Fruit fly (Drosophila melanogaster) whole organism, embryonic: ENCODE results near the gene plum.

Experiments
- CG10267 ChIP-seq: fragments of 200-800 bp; sonication (Bioruptor generic); optimal IDR thresholded peaks from 2 replicates; lab custom pipeline; 2018; ENCODE audit warnings: missing biosample characterization, mild to moderate bottlenecking, missing genetic modification characterization, moderate library complexity
- CG10431 ChIP-seq: fragments of 200-800 bp; sonication (Bioruptor generic); optimal IDR thresholded peaks from 3 replicates; lab custom pipeline; 2018; ENCODE audit warnings: missing biosample characterization, mild to moderate bottlenecking, missing genetic modification characterization
- CG13123 ChIP-seq: fragments of 200-800 bp; sonication (Bioruptor generic); optimal IDR thresholded peaks from 2 replicates; lab custom pipeline; 2016; ENCODE audit warnings: missing biosample characterization, missing genetic modification characterization
- CG1529 ChIP-seq: fragments of 200-800 bp; sonication (Bioruptor generic); optimal IDR thresholded peaks from 3 replicates; lab custom pipeline; 2018; ENCODE audit warnings: missing biosample characterization, missing genetic modification characterization
- CG1647 ChIP-seq: fragments of 200-800 bp; sonication (Bioruptor generic); optimal IDR thresholded peaks from 3 replicates; lab custom pipeline; 2016; ENCODE audit warnings: missing biosample characterization, missing genetic modification characterization
- CG16815 ChIP-seq: fragments of 200-800 bp; sonication (Bioruptor generic); optimal IDR thresholded peaks from 3 replicates; lab custom pipeline; 2017; ENCODE audit warnings: missing biosample characterization, mild to moderate bottlenecking, missing genetic modification characterization
- CG17912 ChIP-seq: fragments of 200-800 bp; sonication (Bioruptor generic); optimal IDR thresholded peaks from 2 replicates; lab custom pipeline; 2018; ENCODE audit warnings: missing biosample characterization, mild to moderate bottlenecking, missing genetic modification characterization
- CG2875 ChIP-seq: fragments of 200-800 bp; sonication (Bioruptor generic); optimal IDR thresholded peaks from 2 replicates; lab custom pipeline; 2017; ENCODE audit warnings: missing biosample characterization, mild to moderate bottlenecking, missing genetic modification characterization, missing genetic modification reagents
- CG31224 ChIP-seq: fragments of 200-800 bp; sonication (Bioruptor generic); IDR thresholded peaks from 2 replicates; pipeline ENCODE4 v1.3.6; 2022; ENCODE audit warnings: missing biosample characterization, missing genetic modification characterization
- CG3281 ChIP-seq: fragments of 200-800 bp; sonication (Bioruptor generic); optimal IDR thresholded peaks from 3 replicates; lab custom pipeline; 2017; ENCODE audit warnings: missing biosample characterization, mild to moderate bottlenecking, missing genetic modification characterization
- CG33213 ChIP-seq: fragments of 200-800 bp; sonication (Bioruptor generic); optimal IDR thresholded peaks from 3 replicates; lab custom pipeline; 2016; ENCODE audit warnings: missing biosample characterization, missing genetic modification characterization
- CG34422 ChIP-seq: fragments of 200-800 bp; sonication (Bioruptor generic); IDR thresholded peaks from 3 replicates; pipeline ENCODE4 v1.3.6; 2022; ENCODE audit warnings: missing biosample characterization, missing genetic modification characterization
- CG43689 ChIP-seq: fragments of 200-800 bp; sonication (Bioruptor generic); IDR thresholded peaks from 2 replicates; pipeline ENCODE4 v1.3.6; 2022; ENCODE audit warnings: missing biosample characterization, missing genetic modification characterization
- CG4404 ChIP-seq: fragments of 200-800 bp; sonication (Bioruptor generic); IDR thresholded peaks from 2 replicates; pipeline ENCODE4 v1.3.6; 2022; ENCODE audit warnings: missing biosample characterization, missing genetic modification characterization
- CG4617 ChIP-seq: fragments of 200-800 bp; sonication (Bioruptor generic); optimal IDR thresholded peaks from 3 replicates; lab custom pipeline; 2016; ENCODE audit warnings: missing biosample characterization, missing genetic modification characterization, borderline replicate concordance
- CG6654 ChIP-seq: fragments of 200-800 bp; sonication (Bioruptor generic); optimal IDR thresholded peaks from 2 replicates; lab custom pipeline; 2017; ENCODE audit warnings: missing biosample characterization, mild to moderate bottlenecking, missing genetic modification characterization
- CG6813 ChIP-seq: fragments of 200-800 bp; sonication (Bioruptor generic); optimal IDR thresholded peaks from 2 replicates; lab custom pipeline; 2017; ENCODE audit warnings: missing biosample characterization, missing genetic modification characterization, mild to moderate bottlenecking, moderate library complexity, missing genetic modification reagents
- CG7745 ChIP-seq: fragments of 200-800 bp; sonication (Bioruptor generic); optimal IDR thresholded peaks from 2 replicates; lab custom pipeline; 2018; ENCODE audit warnings: missing biosample characterization, mild to moderate bottlenecking, missing genetic modification characterization, moderate library complexity
- Dbx ChIP-seq: fragments of 200-800 bp; sonication (Bioruptor generic); IDR thresholded peaks from 3 replicates; pipeline ENCODE4 v1.3.6; 2022; ENCODE audit warnings: missing biosample characterization, missing genetic modification characterization
- Dll ChIP-seq: fragments of 200-800 bp; sonication (Bioruptor generic); IDR thresholded peaks from 4 replicates; pipeline ENCODE4 v1.3.6; 2022; ENCODE audit warnings: missing biosample characterization, missing genetic modification characterization; ENCODE audit not compliant: partially characterized antibody
- Fer2 ChIP-seq: fragments of 200-800 bp; sonication (Bioruptor generic); optimal IDR thresholded peaks from 2 replicates; lab custom pipeline; 2018; ENCODE audit warnings: missing biosample characterization, mild to moderate bottlenecking, missing genetic modification characterization, moderate library complexity
- Fer3 ChIP-seq: fragments of 200-800 bp; sonication (Bioruptor generic); optimal IDR thresholded peaks from 2 replicates; lab custom pipeline; 2018; ENCODE audit warnings: missing biosample characterization, mild to moderate bottlenecking, missing genetic modification characterization, moderate library complexity
- GATAe ChIP-seq: fragments of 200-800 bp; sonication (Bioruptor generic); conservative IDR thresholded peaks from 2 replicates; pipeline ENCODE4 v1.3.6; 2022; ENCODE audit warnings: missing biosample characterization, missing genetic modification characterization
- Hmr ChIP-seq: fragments of 200-800 bp; sonication (Bioruptor generic); optimal IDR thresholded peaks from 3 replicates; lab custom pipeline; 2017; ENCODE audit warnings: mild to moderate bottlenecking, missing biosample characterization, missing genetic modification reagents, missing genetic modification characterization
- Hr3 ChIP-seq: fragments of 200-800 bp; sonication (Bioruptor generic); optimal IDR thresholded peaks from 3 replicates; lab custom pipeline; 2016; ENCODE audit warnings: missing biosample characterization, missing genetic modification characterization
- Lim3 ChIP-seq: fragments of 200-800 bp; sonication (Bioruptor generic); IDR thresholded peaks from 2 replicates; pipeline ENCODE4 v1.3.6; 2022; ENCODE audit warnings: missing biosample characterization, missing genetic modification characterization
- MTF-1 ChIP-seq: fragments of 200-800 bp; sonication (Bioruptor generic); optimal IDR thresholded peaks from 2 replicates; lab custom pipeline; 2018; ENCODE audit warnings: missing biosample characterization, mild to moderate bottlenecking, missing genetic modification characterization, borderline replicate concordance
- NC2β ChIP-seq: fragments of 200-800 bp; sonication (Bioruptor generic); optimal IDR thresholded peaks from 2 replicates; lab custom pipeline; 2016; ENCODE audit warnings: missing biosample characterization, missing genetic modification characterization
- Ptx1 ChIP-seq: fragments of 200-800 bp; sonication (Bioruptor generic); IDR thresholded peaks from 2 replicates; pipeline ENCODE4 v1.3.6; 2022; ENCODE audit warnings: missing biosample characterization, missing genetic modification characterization
- Six4 ChIP-seq: fragments of 200-800 bp; sonication (Bioruptor generic); optimal IDR thresholded peaks from 2 replicates; lab custom pipeline; 2016; ENCODE audit warnings: missing biosample characterization, missing genetic modification characterization
- TFAM ChIP-seq: fragments of 200-800 bp; sonication (Bioruptor generic); optimal IDR thresholded peaks from 2 replicates; lab custom pipeline; 2017; ENCODE audit warnings: missing biosample characterization, missing genetic modification characterization, inconsistent platforms
- Taf1 ChIP-seq: fragments of 200-800 bp; sonication (Bioruptor generic); IDR thresholded peaks from 2 replicates; pipeline ENCODE4 v1.3.6; 2022; ENCODE audit warnings: missing biosample characterization, missing genetic modification characterization
- Xrp1 ChIP-seq: fragments of 200-800 bp; sonication (Bioruptor generic); IDR thresholded peaks from 2 replicates; pipeline ENCODE4 v1.3.6; 2022; ENCODE audit warnings: missing biosample characterization, missing genetic modification characterization
- ap ChIP-seq: fragments of 200-800 bp; sonication (Bioruptor generic); IDR thresholded peaks from 2 replicates; pipeline ENCODE4 v1.3.6; 2022; ENCODE audit warnings: missing biosample characterization, missing genetic modification characterization
- br ChIP-seq: fragments of >200 bp; optimal IDR thresholded peaks from 2 replicates; lab custom pipeline; 2017
- bsh ChIP-seq, 2 experiments: fragments of 200-800 bp; sonication (Bioruptor generic); optimal IDR thresholded peaks; 2 replicates each; lab custom pipeline; 2017 to 2018; ENCODE audit warnings: mild to moderate bottlenecking in 2 of 2, missing biosample characterization in 2 of 2, missing genetic modification characterization in 2 of 2, moderate library complexity in 1 of 2
- crc ChIP-seq: fragments of 200-800 bp; sonication (Bioruptor generic); optimal IDR thresholded peaks from 2 replicates; lab custom pipeline; 2016; ENCODE audit warnings: missing biosample characterization, missing genetic modification characterization
- da ChIP-seq: fragments of 200-800 bp; sonication (Bioruptor generic); optimal IDR thresholded peaks from 2 replicates; lab custom pipeline; 2016; ENCODE audit warnings: missing biosample characterization, missing genetic modification characterization
- grau ChIP-seq: fragments of 200-800 bp; optimal IDR thresholded peaks from 3 replicates; lab custom pipeline; 2019; ENCODE audit warnings: missing biosample characterization, mild to moderate bottlenecking, missing genetic modification characterization, moderate library complexity
- h ChIP-seq: fragments of >200 bp; optimal IDR thresholded peaks from 2 replicates; lab custom pipeline; 2017
- hb ChIP-seq: fragments of 200-800 bp; sonication (Bioruptor generic); IDR thresholded peaks from 3 replicates; pipeline ENCODE4 v1.3.6; 2022; ENCODE audit warnings: missing biosample characterization, missing genetic modification characterization; ENCODE audit not compliant: partially characterized antibody
- hth ChIP-seq: fragments of >200 bp; optimal IDR thresholded peaks from 2 replicates; lab custom pipeline; 2017; ENCODE audit warnings: inconsistent platforms
- oc ChIP-seq: fragments of 200-800 bp; sonication (Bioruptor generic); optimal IDR thresholded peaks from 2 replicates; lab custom pipeline; 2018; ENCODE audit warnings: missing biosample characterization, mild to moderate bottlenecking, missing genetic modification characterization, moderate library complexity
- org-1 ChIP-seq: fragments of 200-800 bp; sonication (Bioruptor generic); optimal IDR thresholded peaks from 2 replicates; lab custom pipeline; 2017; ENCODE audit warnings: missing biosample characterization, missing genetic modification characterization
- pfk ChIP-seq: fragments of 200-800 bp; sonication (Bioruptor generic); optimal IDR thresholded peaks from 2 replicates; lab custom pipeline; 2018; ENCODE audit warnings: missing biosample characterization, mild to moderate bottlenecking, missing genetic modification characterization, moderate library complexity
- psq ChIP-seq: fragments of 200-800 bp; sonication (Bioruptor generic); optimal IDR thresholded peaks from 2 replicates; lab custom pipeline; 2017; ENCODE audit warnings: missing biosample characterization, missing genetic modification characterization
- pum ChIP-seq: fragments of 200-800 bp; sonication (Bioruptor generic); optimal IDR thresholded peaks from 2 replicates; lab custom pipeline; 2016; ENCODE audit warnings: missing biosample characterization, missing genetic modification characterization
- sima ChIP-seq: fragments of 200-800 bp; sonication (Bioruptor generic); optimal IDR thresholded peaks from 2 replicates; lab custom pipeline; 2016; ENCODE audit warnings: missing biosample characterization, missing genetic modification characterization
- wek ChIP-seq: fragments of 200-800 bp; sonication (Bioruptor generic); optimal IDR thresholded peaks from 3 replicates; lab custom pipeline; 2018; ENCODE audit warnings: missing biosample characterization, mild to moderate bottlenecking, missing genetic modification characterization, moderate library complexity
- zen2 ChIP-seq: fragments of 200-800 bp; sonication (Bioruptor generic); IDR thresholded peaks from 3 replicates; pipeline ENCODE4 v1.3.6; 2022; ENCODE audit warnings: missing biosample characterization, missing genetic modification characterization; ENCODE audit not compliant: partially characterized antibody

plum gene

dm6 chr3R:26557532-26558244 lies 22.7 kb upstream of the plum start (continued):
- TF ChIP-seq CG6813 (peak; percentile 58), da (GFP tag; lab: Kevin White, UChicago) (no peak), CG1647 (GFP tag; lab: Kevin White, UChicago) (peak; percentile 59), psq (peak; percentile 19), CG10267 (tag; lab: Kevin White, UChicago) (peak; percentile 44), Fer3 (peak; percentile 81), CG16815 (peak; percentile 60), NC2β (peak; percentile 50), h (lab: Kevin White, UChicago) (no peak), Hr3 (GFP tag; lab: Kevin White, UChicago) (peak; percentile 69), hth (no peak), pfk (no peak), CG33213 (peak; percentile 2), Xrp1 (GFP tag; lab: Robert Waterston, UW) (peak; percentile 79), hb (no peak), sima (GFP tag; lab: Kevin White, UChicago) (no peak), CG4617 (no peak), org-1 (GFP tag; lab: Kevin White, UChicago) (peak; percentile 48), CG7745 (tag; lab: Kevin White, UChicago) (no peak), CG4404 (GFP tag; lab: Robert Waterston, UW) (peak; percentile 43), CG17912 (peak; percentile 4), Dbx (GFP tag; lab: Robert Waterston, UW) (peak; percentile 84), zen2 (GFP tag; lab: Robert Waterston, UW) (no peak), MTF-1 (peak; percentile 56), Lim3 (GFP tag; lab: Robert Waterston, UW) (no peak), CG34422 (GFP tag; lab: Robert Waterston, UW) (peak; percentile 81), Fer2 (tag; lab: Kevin White, UChicago) (peak; percentile 61), CG43689 (GFP tag; lab: Robert Waterston, UW) (no peak), oc (tag; lab: Kevin White, UChicago) (peak; percentile 13), bsh (GFP tag; optimal IDR thresholded peaks at IDR 0.05; lab: Kevin White, UChicago) (peak in 1 of 2 experiments; percentile 69), CG10431 (GFP tag; lab: Kevin White, UChicago) (no peak), grau (tag; lab: Kevin White, UChicago) (peak; percentile 96), CG13123 (peak; percentile 46), Taf1 (GFP tag; lab: Robert Waterston, UW) (peak; percentile 77), CG2875 (peak; percentile 16), Hmr (GFP tag; lab: Kevin White, UChicago) (peak; percentile 82), crc (GFP tag; lab: Kevin White, UChicago) (peak; percentile 58), CG6654 (GFP tag; lab: Kevin White, UChicago) (peak; percentile 20), wek (GFP tag; lab: Kevin White, UChicago) (peak; percentile 10), Ptx1 (GFP tag; lab: Robert Waterston, UW) (peak; percentile 87), pum (GFP tag; lab: Kevin White, UChicago) (peak; percentile 53), GATAe (GFP tag; lab: Robert Waterston, UW) (peak; percentile 42; the same call in 1 of the 2 replicates), Six4 (peak; percentile 40), br (lab: Kevin White, UChicago) (no peak), ap (GFP tag; lab: Robert Waterston, UW) (peak; percentile 46; the same call in 1 of the 2 replicates), CG1529 (no peak), Dll (GFP tag; lab: Robert Waterston, UW) (no peak), TFAM (GFP tag; lab: Kevin White, UChicago) (no peak), CG31224 (peak; percentile 76), CG3281 (GFP tag; lab: Kevin White, UChicago) (peak; percentile 78)
